Worm (Caenorhabditis elegans) whole organism, late embryonic: ENCODE results near the gene F15H10.9.
"Not testable (repeated sequence)": the region's sequence is repeated elsewhere in the genome, so short reads cannot be mapped to it uniquely, and the experiment has no call there.

Experiments
- C38D4.7 ChIP-seq: fragments of 200-800 bp; sonication (Bioruptor generic); optimal IDR thresholded peaks from 2 replicates; lab custom pipeline; 2018; ENCODE audit warnings: mild to moderate bottlenecking, missing genetic modification characterization, moderate library complexity, missing compliant biosample characterization
- T23F11.4 ChIP-seq: fragments of 200-800 bp; sonication (Bioruptor generic); optimal IDR thresholded peaks from 2 replicates; lab custom pipeline; 2018; ENCODE audit warnings: mild to moderate bottlenecking, missing genetic modification characterization, missing compliant biosample characterization
- Y22D7AL.16 ChIP-seq: sonication (generic microtip); optimal IDR thresholded peaks from 2 replicates; lab custom pipeline; 2016; ENCODE audit warnings: missing genetic modification characterization, missing compliant biosample characterization
- ahr-1 ChIP-seq: sonication (generic microtip); optimal IDR thresholded peaks from 2 replicates; lab custom pipeline; 2016; ENCODE audit warnings: missing genetic modification characterization, missing compliant biosample characterization
- ama-1 ChIP-seq: fragments of 150-350 bp; optimal IDR thresholded peaks from 2 replicates; lab custom pipeline; 2014
- ceh-18 ChIP-seq: sonication (generic microtip); optimal IDR thresholded peaks from 2 replicates; lab custom pipeline; 2016; ENCODE audit warnings: missing genetic modification characterization, missing compliant biosample characterization
- ceh-19 ChIP-seq: fragments of 200-800 bp; sonication (Bioruptor generic); optimal IDR thresholded peaks from 2 replicates; lab custom pipeline; 2018; ENCODE audit warnings: mild to moderate bottlenecking, missing genetic modification characterization, missing compliant biosample characterization
- ceh-31 ChIP-seq: sonication (generic microtip); optimal IDR thresholded peaks from 2 replicates; lab custom pipeline; 2016; ENCODE audit warnings: missing genetic modification characterization, missing compliant biosample characterization
- ceh-34 ChIP-seq: sonication (generic microtip); optimal IDR thresholded peaks from 2 replicates; lab custom pipeline; 2016; ENCODE audit warnings: mild to moderate bottlenecking, missing genetic modification characterization, missing compliant biosample characterization
- ceh-45 ChIP-seq: fragments of 200-800 bp; sonication (Bioruptor generic); IDR thresholded peaks from 2 replicates; pipeline ENCODE4 v1.3.6; 2022; ENCODE audit warnings: missing genetic modification reagents, missing genetic modification characterization, missing compliant biosample characterization
- ceh-6 ChIP-seq: fragments of 200-800 bp; sonication (Bioruptor generic); optimal IDR thresholded peaks from 2 replicates; lab custom pipeline; 2018; ENCODE audit warnings: mild to moderate bottlenecking, missing genetic modification characterization, missing compliant biosample characterization
- che-1 ChIP-seq: sonication (generic microtip); optimal IDR thresholded peaks from 2 replicates; lab custom pipeline; 2016; ENCODE audit warnings: mild to moderate bottlenecking, missing genetic modification characterization, missing compliant biosample characterization
- elt-2 ChIP-seq: sonication (generic microtip); optimal IDR thresholded peaks from 2 replicates; lab custom pipeline; 2016; ENCODE audit warnings: missing genetic modification reagents, missing genetic modification characterization, missing compliant biosample characterization
- elt-4 ChIP-seq: sonication (generic microtip); optimal IDR thresholded peaks from 2 replicates; lab custom pipeline; 2016; ENCODE audit warnings: missing genetic modification characterization, missing compliant biosample characterization
- ets-4 ChIP-seq: sonication (generic microtip); optimal IDR thresholded peaks from 2 replicates; lab custom pipeline; 2016; ENCODE audit warnings: missing genetic modification characterization, missing compliant biosample characterization
- fkh-10 ChIP-seq: fragments of 150-350 bp; optimal IDR thresholded peaks from 2 replicates; lab custom pipeline; 2014; ENCODE audit warnings: missing biosample characterization, missing genetic modification reagents, missing genetic modification characterization
- hlh-30 ChIP-seq: sonication (generic microtip); optimal IDR thresholded peaks from 2 replicates; lab custom pipeline; 2017; ENCODE audit warnings: antibody characterized with exemption, missing genetic modification characterization, missing compliant biosample characterization; ENCODE audit not compliant: insufficient read depth
- hlh-6 ChIP-seq: sonication (generic microtip); optimal IDR thresholded peaks from 2 replicates; lab custom pipeline; 2016; ENCODE audit warnings: missing genotype, missing genetic modification characterization, missing compliant biosample characterization
- lin-11 ChIP-seq: fragments of 200-800 bp; sonication (Bioruptor generic); optimal IDR thresholded peaks from 2 replicates; lab custom pipeline; 2018; ENCODE audit warnings: mild to moderate bottlenecking, missing genetic modification characterization, missing compliant biosample characterization
- madf-2 ChIP-seq: sonication (generic microtip); optimal IDR thresholded peaks from 2 replicates; lab custom pipeline; 2017; ENCODE audit warnings: missing genetic modification characterization, missing compliant biosample characterization
- mec-3 ChIP-seq: sonication (generic microtip); optimal IDR thresholded peaks from 2 replicates; lab custom pipeline; 2016; ENCODE audit warnings: borderline replicate concordance, missing genetic modification characterization, missing compliant biosample characterization
- nfya-1 ChIP-seq: sonication (generic microtip); optimal IDR thresholded peaks from 2 replicates; lab custom pipeline; 2017; ENCODE audit warnings: missing genetic modification characterization, mild to moderate bottlenecking, missing compliant biosample characterization, antibody characterized with exemption, moderate library complexity
- nhr-232 ChIP-seq: sonication (generic microtip); optimal IDR thresholded peaks from 2 replicates; lab custom pipeline; 2016; ENCODE audit warnings: missing genetic modification characterization, missing compliant biosample characterization
- odd-2 ChIP-seq: sonication (generic microtip); optimal IDR thresholded peaks from 2 replicates; lab custom pipeline; 2017; ENCODE audit warnings: antibody characterized with exemption, mild to moderate bottlenecking, missing genetic modification characterization, missing compliant biosample characterization
- pax-1 ChIP-seq: fragments of 150-350 bp; optimal IDR thresholded peaks from 2 replicates; lab custom pipeline; 2014; ENCODE audit warnings: missing biosample characterization, missing genetic modification characterization
- pha-2 ChIP-seq: sonication (generic microtip); optimal IDR thresholded peaks from 2 replicates; lab custom pipeline; 2017; ENCODE audit warnings: mild to moderate bottlenecking, missing genetic modification characterization, missing compliant biosample characterization
- pha-4 ChIP-seq: fragments of 150-350 bp; optimal IDR thresholded peaks from 2 replicates; lab custom pipeline; 2018; ENCODE audit warnings: missing biosample characterization, missing genetic modification reagents, missing genetic modification characterization
- pqm-1 ChIP-seq: sonication (generic microtip); optimal IDR thresholded peaks from 2 replicates; lab custom pipeline; 2016; ENCODE audit warnings: missing genetic modification characterization, missing compliant biosample characterization
- pros-1 ChIP-seq: fragments of 150-350 bp; optimal IDR thresholded peaks from 2 replicates; lab custom pipeline; 2014; ENCODE audit warnings: missing biosample characterization, missing genetic modification reagents, missing genetic modification characterization
- ref-2 ChIP-seq: sonication (generic microtip); optimal IDR thresholded peaks from 2 replicates; lab custom pipeline; 2016; ENCODE audit warnings: missing genetic modification characterization, missing compliant biosample characterization
- rnt-1 ChIP-seq: sonication (generic microtip); optimal IDR thresholded peaks from 2 replicates; lab custom pipeline; 2016; ENCODE audit warnings: missing genetic modification characterization, missing compliant biosample characterization
- sdc-2 ChIP-seq: sonication (generic microtip); optimal IDR thresholded peaks from 2 replicates; lab custom pipeline; 2016; ENCODE audit warnings: missing genotype, missing genetic modification characterization, missing compliant biosample characterization
- sox-2 ChIP-seq: fragments of 200-800 bp; sonication (Bioruptor generic); IDR thresholded peaks from 2 replicates; pipeline ENCODE4 v1.3.6; 2022; ENCODE audit warnings: missing genetic modification reagents, missing genetic modification characterization, missing compliant biosample characterization
- sox-4 ChIP-seq: sonication (generic microtip); optimal IDR thresholded peaks from 2 replicates; lab custom pipeline; 2017; ENCODE audit warnings: mild to moderate bottlenecking, missing genetic modification characterization, inconsistent platforms, missing compliant biosample characterization
- tbx-7 ChIP-seq: sonication (generic microtip); optimal IDR thresholded peaks from 2 replicates; lab custom pipeline; 2016; ENCODE audit warnings: missing genotype, missing genetic modification characterization, missing compliant biosample characterization
- ttx-3 ChIP-seq: sonication (generic microtip); optimal IDR thresholded peaks from 2 replicates; lab custom pipeline; 2016; ENCODE audit warnings: missing genetic modification reagents, missing genetic modification characterization, missing compliant biosample characterization
- unc-3 ChIP-seq, 2 experiments: fragments of 200-800 bp in 1 of 2; sonication (Bioruptor generic) in 1 of 2; sonication (generic microtip) in 1 of 2; conservative IDR thresholded peaks in 1 of 2; optimal IDR thresholded peaks in 1 of 2; 2 replicates each; pipeline versions ENCODE4 v1.3.6 to Lab custom; 2016 to 2022; ENCODE audit warnings: missing compliant biosample characterization in 2 of 2, missing genetic modification characterization in 2 of 2, missing genetic modification reagents in 1 of 2
- unc-86 ChIP-seq: sonication (generic microtip); optimal IDR thresholded peaks from 2 replicates; lab custom pipeline; 2016; ENCODE audit warnings: missing genetic modification characterization, missing compliant biosample characterization
- zip-5 ChIP-seq: sonication (generic microtip); optimal IDR thresholded peaks from 2 replicates; lab custom pipeline; 2016; ENCODE audit warnings: missing genetic modification characterization, missing compliant biosample characterization
- ztf-16 ChIP-seq: sonication (generic microtip); optimal IDR thresholded peaks from 2 replicates; lab custom pipeline; 2017; ENCODE audit warnings: missing genetic modification characterization, missing compliant biosample characterization

Gene F15H10.9

DNA sequence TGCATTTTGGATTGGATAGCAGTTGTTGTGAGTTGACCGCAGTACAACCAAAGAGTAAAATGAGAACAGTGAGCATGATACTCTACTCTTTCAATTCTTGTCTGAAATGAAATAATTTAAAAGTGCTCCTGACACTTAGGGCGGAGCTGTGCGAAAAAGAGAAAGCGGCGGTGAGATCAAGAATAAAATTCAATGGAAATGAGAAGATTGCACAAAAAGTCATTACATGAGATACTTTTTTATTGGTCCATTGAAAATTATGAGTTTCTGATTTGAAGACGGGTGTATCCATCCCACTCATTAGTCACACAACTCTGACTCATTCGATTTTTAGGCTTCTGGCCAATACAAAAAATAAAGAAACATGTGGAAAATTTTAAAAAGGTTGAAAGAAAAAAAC is 42.7 kb upstream of the F15H10.9 start, which contains the start of gene F22E12.1:
Gene F22E12.1 (minus strand): TSS at position 101 of the 400 bp plus-strand sequence.
- no peak for TF ChIP-seq ceh-6 (GFP tag; lab: Kevin White, UChicago)
- no peak for TF ChIP-seq nhr-232 (tag; lab: Kevin White, UChicago)
- TF ChIP-seq elt-2, result no peak
- TF ChIP-seq che-1 (tag; lab: Kevin White, UChicago), result no peak
- TF ChIP-seq pqm-1, result no peak
- TF ChIP-seq sox-2 (GFP tag; lab: Robert Waterston, UW), result no peak
- no peak for TF ChIP-seq hlh-30
- no peak for TF ChIP-seq Y22D7AL.16
- TF ChIP-seq ama-1, result no peak
- TF ChIP-seq ttx-3 (tag; lab: Kevin White, UChicago), result no peak
- no peak for TF ChIP-seq pha-4 (tag; lab: Kevin White, UChicago)
- TF ChIP-seq nfya-1 (tag; lab: Kevin White, UChicago), result no peak
- no peak for TF ChIP-seq ztf-16 (tag; lab: Kevin White, UChicago)
- TF ChIP-seq madf-2 (tag; lab: Kevin White, UChicago), result no peak
- TF ChIP-seq, all 69 proteins: peak for 0

DNA sequence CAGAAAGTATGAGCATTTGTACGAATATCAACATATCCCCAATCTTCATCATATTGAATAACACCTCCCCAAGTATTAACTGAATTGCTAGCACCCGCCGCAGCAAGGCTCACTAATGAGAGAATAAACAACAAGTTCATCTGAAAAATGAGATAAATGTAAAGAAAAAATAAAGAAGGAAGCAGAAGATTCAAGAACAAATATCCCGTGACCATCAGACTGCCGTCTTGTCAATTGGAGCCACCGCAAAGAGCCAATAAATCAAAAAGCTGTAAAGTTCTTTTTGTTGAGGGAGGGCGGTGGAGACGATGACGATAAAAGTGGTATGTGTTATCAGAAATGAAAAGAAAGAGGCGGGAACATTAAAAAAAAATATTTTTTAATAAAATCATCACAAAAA is 39.0 kb upstream of the F15H10.9 start, which contains the start of gene Y32F6A.5:
Gene Y32F6A.5 (minus strand): TSS at position 140 of the 400 bp plus-strand sequence.
- no peak for TF ChIP-seq T23F11.4
- TF ChIP-seq ztf-16 (tag; lab: Kevin White, UChicago), result no peak
- TF ChIP-seq ref-2 (tag; lab: Kevin White, UChicago), result no peak
- TF ChIP-seq tbx-7 (tag; lab: Kevin White, UChicago), result no peak
- TF ChIP-seq ceh-31, result no peak
- no peak for TF ChIP-seq hlh-6 (tag; lab: Kevin White, UChicago)
- TF ChIP-seq rnt-1 (tag; lab: Kevin White, UChicago), result no peak
- TF ChIP-seq ceh-19, result no peak
- no peak for TF ChIP-seq mec-3 (tag; lab: Kevin White, UChicago)
- TF ChIP-seq, all 69 proteins: peak for 0

DNA sequence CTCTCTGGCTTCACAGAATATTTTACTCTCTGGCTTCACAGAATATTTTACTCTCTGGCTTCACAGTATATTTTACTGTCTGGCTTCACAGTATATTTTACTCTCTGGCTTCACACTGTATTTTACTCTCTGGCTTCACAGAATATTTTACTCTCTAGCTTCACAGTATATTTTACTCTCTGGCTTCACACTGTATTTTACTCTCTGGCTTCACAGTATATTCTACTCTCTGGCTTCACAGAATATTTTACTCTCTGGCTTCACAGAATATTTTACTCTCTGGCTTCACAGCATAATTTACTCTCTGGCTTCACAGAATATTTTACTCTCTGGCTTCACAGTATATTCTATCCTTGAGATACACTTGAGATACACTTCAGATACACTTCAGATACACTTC is 35.8 kb upstream of the F15H10.9 start:
- peak; percentile 66; the same call in 1 of the 2 replicates for TF ChIP-seq ceh-45 (GFP tag; lab: Robert Waterston, UW)
- TF ChIP-seq unc-3 (GFP tag; conservative IDR thresholded peaks at IDR 0.05; lab: Robert Waterston, UW), result peak; percentile 73; the same call in 1 of the 2 replicates
- TF ChIP-seq unc-3 (tag; optimal IDR thresholded peaks at IDR 0.05; lab: Kevin White, UChicago), result not testable (repeated sequence)

DNA sequence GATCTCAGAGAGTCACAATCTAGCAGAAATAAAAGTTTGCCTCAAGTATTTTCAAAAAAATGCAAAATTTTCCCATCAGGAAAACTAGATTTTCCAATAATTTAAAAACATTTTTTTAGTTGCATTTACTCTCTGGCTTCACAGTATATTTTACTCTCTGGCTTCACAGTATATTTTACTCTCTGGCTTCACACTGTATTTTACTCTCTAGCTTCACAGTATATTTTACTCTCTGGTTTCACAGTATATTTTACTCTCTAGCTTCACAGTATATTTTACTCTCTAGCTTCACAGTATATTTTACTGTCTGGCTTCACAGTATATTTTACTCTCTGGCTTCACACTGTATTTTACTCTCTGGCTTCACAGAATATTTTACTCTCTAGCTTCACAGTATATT is 34.8 kb upstream of the F15H10.9 start:
- TF ChIP-seq ceh-45 (GFP tag; lab: Robert Waterston, UW) (0 out of 2 replicates have a peak, but pooled peaks have one; percentile 20), unc-3 (GFP tag; conservative IDR thresholded peaks at IDR 0.05; lab: Robert Waterston, UW) (peak; percentile 56; the same call in 1 of the 2 replicates)
- TF ChIP-seq unc-3 (tag; optimal IDR thresholded peaks at IDR 0.05; lab: Kevin White, UChicago), result not testable (repeated sequence)

DNA sequence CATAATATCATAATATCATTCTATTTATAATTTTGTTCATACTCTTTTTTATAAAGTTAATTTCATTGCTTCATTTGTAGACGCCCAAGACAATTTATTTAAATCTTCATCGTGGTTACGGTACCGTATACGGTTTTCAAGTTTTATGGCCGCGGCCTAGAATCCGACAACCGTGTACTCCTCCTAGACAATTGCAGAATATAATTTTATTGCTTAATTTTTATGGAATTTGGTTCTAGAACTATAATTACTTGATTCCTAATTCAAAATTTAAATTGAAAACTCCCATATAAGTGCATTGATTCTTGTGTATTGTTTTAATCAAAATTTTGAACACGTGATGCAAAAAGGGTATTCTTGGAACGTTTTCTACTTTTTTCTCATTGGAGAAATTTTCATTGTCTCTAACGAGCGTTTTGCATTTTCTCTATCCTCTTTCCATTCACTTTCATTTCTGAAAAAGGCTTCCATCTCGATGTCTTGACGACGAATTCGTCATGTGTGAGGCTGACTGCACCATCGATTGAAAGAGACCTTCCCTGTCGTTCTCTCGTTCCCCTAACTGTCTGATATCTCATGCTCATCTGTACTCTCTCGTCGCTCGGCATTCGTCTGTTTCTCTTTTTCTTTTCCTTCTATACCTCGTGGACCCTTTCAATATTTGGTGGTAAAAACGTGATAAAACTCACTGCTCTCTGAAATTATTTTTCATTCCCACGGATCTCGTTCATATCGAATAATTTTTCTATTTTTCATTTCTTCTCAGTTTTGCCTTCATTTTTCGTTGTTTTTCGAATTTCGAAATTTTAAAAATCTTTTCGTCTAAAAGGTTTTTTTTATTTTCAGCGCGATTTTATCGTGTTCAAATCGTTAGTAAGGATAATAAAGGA is 26.9 kb upstream of the F15H10.9 start, which contains the start of gene pap-1:
Gene pap-1 (plus strand): TSS at position 840 of the 890 bp plus-strand sequence.
- TF ChIP-seq hlh-6 (tag; lab: Kevin White, UChicago) (no peak), fkh-10 (no peak), C38D4.7 (GFP tag; lab: Kevin White, UChicago) (no peak), ceh-19 (no peak), pros-1 (tag; lab: Kevin White, UChicago) (no peak), lin-11 (tag; lab: Kevin White, UChicago) (no peak), pax-1 (tag; lab: Kevin White, UChicago) (no peak), sox-4 (tag; lab: Kevin White, UChicago) (no peak), zip-5 (tag; lab: Kevin White, UChicago) (peak; percentile 21), pha-2 (no peak), sdc-2 (no peak), elt-4 (tag; lab: Kevin White, UChicago) (no peak), unc-3 (GFP tag; conservative IDR thresholded peaks at IDR 0.05; lab: Robert Waterston, UW) (no peak), unc-3 (tag; optimal IDR thresholded peaks at IDR 0.05; lab: Kevin White, UChicago) (no peak), ceh-34 (no peak), ets-4 (tag; lab: Kevin White, UChicago) (peak; percentile 3), elt-2 (no peak), ceh-18 (tag; lab: Kevin White, UChicago) (no peak), pha-4 (tag; lab: Kevin White, UChicago) (no peak), mec-3 (tag; lab: Kevin White, UChicago) (no peak), nfya-1 (tag; lab: Kevin White, UChicago) (peak; percentile 17), ceh-6 (GFP tag; lab: Kevin White, UChicago) (no peak), unc-86 (tag; lab: Kevin White, UChicago) (no peak), odd-2 (tag; lab: Kevin White, UChicago) (no peak), T23F11.4 (no peak), ahr-1 (tag; lab: Kevin White, UChicago) (no peak)
